Fruit fly (Drosophila melanogaster): ENCODE measurements around the gene CG14071.

DNA sequence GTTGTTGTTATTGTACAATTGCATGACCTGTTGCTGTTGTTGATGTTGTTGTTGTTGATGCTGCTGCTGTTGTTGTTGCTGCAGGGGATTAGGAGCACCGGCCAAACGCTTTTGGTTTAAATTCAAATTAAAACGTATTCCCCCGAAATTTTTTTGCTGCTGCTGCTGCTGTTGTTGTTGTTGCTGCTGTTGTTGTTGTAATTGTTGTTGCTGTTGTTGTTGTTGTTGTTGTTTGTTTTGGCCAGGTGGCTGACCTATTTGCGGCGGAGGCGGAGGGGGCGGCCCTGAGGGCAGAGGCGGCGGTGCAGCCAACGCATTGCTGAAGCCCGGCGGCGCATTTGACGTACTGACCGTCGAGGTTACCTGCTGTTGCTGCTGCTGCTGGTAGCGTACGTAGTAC is 47.1 kb downstream of the CG14071 start:
- TF ChIP-seq h (optimal IDR thresholded peaks at IDR 0.05) (no peak), insv (optimal IDR thresholded peaks at IDR 0.05) (no peak), ttk (optimal IDR thresholded peaks at IDR 0.05) (no peak), Sin3A (optimal IDR thresholded peaks at IDR 0.05) (no peak)
